Fruit fly (Drosophila melanogaster) Kc167 (cell line): ENCODE results near the gene Sirt7.

ENCODE experiments used
- Myc ChIP-seq: fragments of >200 bp; optimal IDR thresholded peaks from 2 replicates; lab custom pipeline; 2017; ENCODE audit warnings: missing external identifiers
- Sin3A ChIP-seq: fragments of >200 bp; optimal IDR thresholded peaks from 2 replicates; lab custom pipeline; 2018; ENCODE audit warnings: missing external identifiers
- h ChIP-seq: fragments of >200 bp; optimal IDR thresholded peaks from 3 replicates; lab custom pipeline; 2018; ENCODE audit warnings: missing external identifiers
- insv ChIP-seq: fragments of >200 bp; optimal IDR thresholded peaks from 3 replicates; lab custom pipeline; 2018; ENCODE audit warnings: missing external identifiers
- psq ChIP-seq: fragments of >200 bp; optimal IDR thresholded peaks from 2 replicates; lab custom pipeline; 2017; ENCODE audit warnings: missing external identifiers
- ttk ChIP-seq: sonication (Bioruptor generic); optimal IDR thresholded peaks from 2 replicates; lab custom pipeline; 2017; ENCODE audit warnings: missing external identifiers

Gene Sirt7

DNA sequence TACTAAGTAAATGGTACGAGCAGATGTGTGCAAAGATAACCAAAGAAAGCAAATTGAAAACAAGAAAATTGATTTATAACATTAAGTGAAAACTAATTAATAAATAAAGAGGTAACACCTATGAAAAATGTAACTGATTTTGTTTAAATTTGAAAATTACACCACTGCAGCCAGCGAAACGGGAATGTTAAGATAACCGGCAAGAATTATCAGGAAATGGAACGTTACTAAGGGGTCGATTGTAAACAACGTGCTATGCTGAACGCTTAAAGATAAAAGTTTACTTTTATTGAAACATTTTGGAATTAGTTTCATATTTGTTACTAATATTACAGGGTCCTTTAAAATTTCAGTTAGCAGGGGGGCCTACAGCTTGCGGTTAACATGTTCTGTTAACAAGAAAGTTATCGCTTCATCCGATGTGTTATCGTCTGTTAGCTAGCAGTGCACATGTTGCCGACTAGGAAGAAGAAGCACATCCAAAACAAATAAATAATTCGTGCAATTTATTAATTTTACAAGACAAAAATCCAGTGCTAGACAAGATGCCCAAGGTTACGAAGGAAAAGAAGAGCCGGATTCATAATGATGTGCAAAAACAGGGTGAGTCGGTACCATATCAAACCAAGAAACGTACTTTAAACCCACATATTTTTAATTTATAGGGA lies 6.5 kb upstream of the Sirt7 start, which contains the start of gene CG11837:
Gene CG11837 (plus strand): TSS at position 439 of the 668 bp plus-strand sequence.
- no peak for TF ChIP-seq Sin3A (lab: Kevin White, UChicago)
- no peak for TF ChIP-seq h
- TF ChIP-seq Myc, result no peak
- no peak for TF ChIP-seq psq (lab: Kevin White, UChicago)
- TF ChIP-seq ttk (lab: Kevin White, UChicago), result no peak
- no peak for TF ChIP-seq insv

DNA sequence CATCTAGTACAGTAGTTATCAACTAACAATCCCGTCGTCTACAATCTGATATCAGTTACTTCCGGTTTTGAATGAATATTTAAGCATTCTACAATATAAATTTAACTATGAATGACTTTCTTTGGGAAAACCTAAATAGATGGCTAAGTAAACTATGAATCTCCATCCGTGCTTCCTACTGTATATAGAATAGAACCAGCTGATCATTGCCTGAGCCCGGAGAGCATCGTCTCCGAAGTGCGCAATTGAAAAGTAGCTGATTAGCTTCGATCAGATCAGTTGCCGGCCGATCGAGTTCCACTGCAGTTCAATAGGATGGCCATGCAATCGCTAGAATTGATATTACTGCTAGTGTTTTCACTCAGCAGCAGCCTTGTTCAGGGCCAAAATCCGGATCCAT lies 5.0 kb upstream of the Sirt7 start, which contains the start of gene CG11841:
Gene CG11841 (plus strand): TSS at position 301 of the 400 bp plus-strand sequence.
- TF ChIP-seq h (no peak), insv (no peak), Sin3A (lab: Kevin White, UChicago) (no peak), Myc (no peak), psq (lab: Kevin White, UChicago) (no peak), ttk (lab: Kevin White, UChicago) (no peak)

DNA sequence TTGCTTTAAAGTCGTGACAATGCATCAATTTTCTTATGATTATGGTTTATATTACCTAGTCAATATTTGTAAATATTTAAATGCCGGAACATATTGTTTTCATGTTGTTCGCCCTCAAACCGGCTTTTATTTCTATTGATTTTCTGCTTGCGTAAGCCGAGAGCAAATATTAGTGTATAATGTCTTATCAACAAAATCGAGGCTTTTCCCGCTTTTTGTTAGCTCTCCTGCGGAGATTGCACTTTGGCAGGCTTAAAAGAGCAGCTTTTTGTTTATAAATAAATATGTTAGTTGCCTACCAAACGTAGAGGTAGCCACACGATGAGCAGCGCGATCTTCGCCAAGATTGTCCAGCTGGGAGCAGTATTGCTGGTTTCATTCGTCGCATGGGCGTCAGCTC lies 3.3 kb upstream of the Sirt7 start, which contains the start of gene CG11842:
Gene CG11842 (plus strand): TSS at position 301 of the 400 bp plus-strand sequence.
- no peak for TF ChIP-seq psq (lab: Kevin White, UChicago)
- TF ChIP-seq Myc, result no peak
- TF ChIP-seq Sin3A (lab: Kevin White, UChicago), result no peak
- no peak for TF ChIP-seq insv
- TF ChIP-seq h, result no peak
- no peak for TF ChIP-seq ttk (lab: Kevin White, UChicago)

DNA sequence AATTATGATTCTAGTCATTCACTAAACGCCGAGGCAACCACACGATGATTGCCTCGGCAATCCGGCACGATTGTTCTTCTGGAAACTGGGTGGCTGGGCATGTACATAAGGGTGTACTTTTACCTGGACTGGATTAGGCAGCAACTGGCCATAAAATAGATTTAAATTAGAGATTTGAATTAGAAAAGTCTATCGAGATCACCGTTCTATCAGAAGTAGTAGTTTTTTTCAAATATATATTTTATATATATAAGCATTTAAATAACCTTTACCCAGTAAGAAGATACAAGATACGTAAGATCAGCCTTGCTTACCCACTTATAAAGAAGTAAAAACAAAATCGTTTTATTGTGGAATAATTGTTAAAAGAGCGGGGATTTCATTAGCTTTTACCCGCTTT lies 1.7 kb upstream of the Sirt7 start, which contains the start of gene CG11843:
Gene CG11843 (plus strand): TSS at position 301 of the 400 bp plus-strand sequence.
- no peak for TF ChIP-seq Sin3A (lab: Kevin White, UChicago)
- TF ChIP-seq Myc, result no peak
- no peak for TF ChIP-seq ttk (lab: Kevin White, UChicago)
- no peak for TF ChIP-seq h
- TF ChIP-seq psq (lab: Kevin White, UChicago), result no peak
- TF ChIP-seq insv, result no peak

DNA sequence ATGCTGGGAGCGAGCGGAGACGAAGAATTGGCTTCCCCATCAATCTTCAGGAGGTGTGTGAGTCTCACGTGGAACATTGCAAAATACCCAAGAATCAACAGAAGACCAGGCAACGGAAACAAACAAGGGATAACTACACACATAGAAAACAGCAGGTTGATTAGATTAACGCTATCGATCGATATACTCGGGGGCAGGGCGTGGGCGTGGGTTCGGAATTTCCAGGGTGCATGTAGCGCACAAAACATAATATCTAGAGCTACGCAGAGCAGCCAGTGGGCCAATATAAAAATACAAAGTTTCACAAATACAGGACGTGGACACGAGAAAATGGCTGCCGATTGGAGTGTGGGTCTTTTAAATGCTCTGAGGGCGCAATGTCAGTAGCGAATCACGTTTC lies 3.7 kb downstream of the Sirt7 start:
- TF ChIP-seq h (no peak), insv (no peak), Sin3A (lab: Kevin White, UChicago) (no peak), Myc (no peak), ttk (lab: Kevin White, UChicago) (no peak), psq (lab: Kevin White, UChicago) (no peak)

DNA sequence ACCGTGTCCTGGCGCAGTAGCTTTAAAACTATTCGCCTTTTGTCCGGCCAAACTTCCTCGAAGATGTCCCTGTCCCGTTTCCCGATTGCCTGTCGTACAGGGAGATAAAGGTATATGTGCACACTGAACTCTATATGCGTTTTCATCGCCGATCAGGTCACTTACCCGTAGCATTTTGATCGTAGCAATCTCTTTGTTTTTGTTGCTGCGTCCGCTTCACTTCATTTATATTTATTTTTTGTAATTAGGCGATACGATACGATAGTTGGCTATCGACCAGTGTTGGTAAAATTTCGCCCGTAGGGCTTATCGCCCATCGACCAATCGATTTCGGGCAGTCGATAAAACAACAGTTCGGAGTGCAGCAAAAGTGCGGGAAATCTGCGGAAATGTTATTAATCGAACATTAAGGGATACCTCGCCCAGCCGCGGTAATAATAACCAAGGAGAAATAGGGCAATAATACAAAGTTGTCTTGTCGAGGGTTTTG lies 7.0 kb downstream of the Sirt7 start, which contains the start of the genes Cul5 and Bicra:
Gene Cul5 (minus strand): TSS at position 259 of the 490 bp plus-strand sequence.
Gene Bicra (plus strand): TSS at position 324 of the 490 bp plus-strand sequence.
- TF ChIP-seq Myc, result no peak
- no peak for TF ChIP-seq h
- no peak for TF ChIP-seq ttk (lab: Kevin White, UChicago)
- TF ChIP-seq psq (lab: Kevin White, UChicago), result no peak
- no peak for TF ChIP-seq insv
- TF ChIP-seq Sin3A (lab: Kevin White, UChicago), result no peak

DNA sequence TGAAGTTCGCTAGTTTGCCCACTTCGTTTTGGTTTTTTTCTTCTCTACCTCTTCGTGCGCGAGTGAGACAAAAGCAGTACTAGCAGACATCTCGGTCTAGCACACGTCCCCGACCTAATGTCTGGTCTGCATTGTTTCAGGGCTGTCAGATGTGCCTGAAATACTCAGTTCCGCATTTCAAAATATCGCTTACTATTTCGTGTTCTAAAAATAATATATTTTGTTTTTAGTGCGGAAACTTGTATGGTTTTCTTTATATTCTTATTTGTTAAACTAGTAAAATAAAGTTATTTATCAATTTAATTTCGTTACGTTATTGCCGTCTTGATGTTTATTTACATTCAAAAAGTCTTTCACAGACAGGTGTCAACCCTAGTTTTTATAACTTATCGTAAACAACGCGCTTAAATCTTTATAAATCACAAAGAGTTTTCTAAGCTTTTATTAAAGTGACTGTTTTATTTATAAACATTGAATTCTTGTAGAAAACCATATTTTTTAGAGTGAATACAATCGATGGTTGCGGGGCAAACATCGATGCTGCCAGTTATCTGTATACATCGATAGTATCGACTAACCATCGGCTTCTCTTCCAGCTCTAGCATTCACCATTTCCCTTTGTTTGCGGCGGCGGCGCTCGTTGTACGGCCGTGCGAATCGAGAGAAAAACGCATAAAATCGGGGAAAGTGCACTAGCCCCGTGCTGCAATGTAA lies 7.6 kb downstream of the Sirt7 start:
- TF ChIP-seq ttk (lab: Kevin White, UChicago) (no peak), Sin3A (lab: Kevin White, UChicago) (no peak), h (no peak), psq (lab: Kevin White, UChicago) (no peak), Myc (no peak), insv (no peak)

DNA sequence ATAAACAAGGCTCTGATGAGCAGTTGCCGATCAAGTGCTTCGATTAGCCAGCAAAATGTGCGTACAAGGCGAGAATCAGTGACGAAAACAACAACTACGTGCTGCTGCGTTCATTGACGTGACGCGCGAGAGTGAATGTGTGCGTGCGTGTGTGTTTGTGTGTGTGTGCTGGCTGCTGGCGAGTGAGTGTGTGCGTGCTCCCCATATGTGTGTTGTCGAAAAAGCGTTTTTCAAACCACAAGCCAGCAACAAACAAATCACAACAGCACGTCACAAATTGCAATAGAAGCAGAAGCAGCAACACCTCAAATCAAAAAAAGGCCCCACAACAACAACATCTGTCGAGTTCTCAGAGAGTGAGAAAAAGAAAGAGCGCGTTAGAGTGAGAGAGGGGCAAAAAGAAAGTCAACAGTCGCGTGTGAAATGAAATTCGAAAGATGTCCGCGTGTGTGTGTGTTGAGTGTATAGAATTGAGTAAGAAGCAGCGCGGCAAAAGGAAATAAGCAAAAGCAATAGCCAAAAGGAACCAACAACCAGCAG lies 8.3 kb downstream of the Sirt7 start:
- no peak for TF ChIP-seq Myc

DNA sequence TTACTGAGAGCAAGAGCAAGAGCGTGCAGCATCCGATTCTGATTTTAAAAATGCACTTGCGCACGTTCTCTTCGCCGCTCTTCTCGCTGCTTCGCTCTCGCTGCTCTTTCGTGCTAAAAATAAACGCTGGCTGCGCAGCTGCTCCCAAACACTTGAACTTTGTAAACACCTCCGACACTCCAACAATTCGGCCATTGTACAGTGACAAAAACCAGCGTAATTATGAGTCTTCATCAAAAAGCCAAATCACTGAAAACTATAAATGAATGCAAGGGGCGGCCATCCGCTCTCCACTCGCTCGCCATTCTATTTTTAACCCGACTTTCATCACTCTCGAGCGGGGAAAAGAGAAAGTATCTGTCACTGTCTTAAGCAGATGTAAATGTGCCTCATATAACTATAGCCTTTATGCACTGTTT lies 9.0 kb downstream of the Sirt7 start:
- TF ChIP-seq insv (no peak), psq (lab: Kevin White, UChicago) (no peak), Sin3A (lab: Kevin White, UChicago) (no peak), ttk (lab: Kevin White, UChicago) (no peak), Myc (no peak), h (no peak)

DNA sequence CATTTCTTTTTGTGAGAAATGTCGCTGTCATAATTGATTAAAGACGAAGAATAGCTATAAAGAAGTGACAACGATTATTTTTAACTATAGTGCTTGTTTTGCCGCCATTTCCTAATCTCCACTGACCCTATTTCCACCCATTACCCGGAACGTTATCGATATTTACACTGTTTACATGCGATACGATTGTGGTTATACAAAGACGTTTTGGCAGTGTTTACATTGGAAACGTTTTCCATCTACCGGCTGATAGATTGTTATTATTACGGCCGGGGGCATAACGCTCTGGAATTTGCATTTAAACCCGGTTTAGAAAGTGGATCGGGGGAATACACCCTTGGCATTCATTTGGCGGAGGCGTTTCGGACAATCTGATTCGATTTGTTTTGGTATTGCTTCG lies 10.6 kb downstream of the Sirt7 start:
- TF ChIP-seq Myc (no peak), insv (no peak), h (no peak), Sin3A (lab: Kevin White, UChicago) (no peak), ttk (lab: Kevin White, UChicago) (no peak), psq (lab: Kevin White, UChicago) (no peak)

DNA sequence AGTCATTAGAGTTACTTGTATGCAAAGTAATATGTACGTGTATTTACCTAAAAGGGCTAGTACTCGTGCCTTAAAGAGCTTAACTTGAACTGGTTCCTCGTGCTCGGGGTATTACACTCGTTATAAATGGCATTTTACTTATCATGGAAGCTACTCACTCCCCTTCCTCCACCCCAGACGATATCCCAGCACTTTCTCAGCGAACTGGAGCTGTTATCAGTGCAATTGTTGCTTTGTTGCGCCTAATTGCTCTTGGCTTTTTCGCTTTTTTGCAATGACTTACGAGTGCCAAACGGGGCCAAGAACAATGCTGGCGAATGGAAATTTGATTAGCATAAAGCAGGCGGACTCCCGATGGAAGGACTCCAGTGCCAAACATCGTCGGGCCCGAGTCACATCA lies 11.4 kb downstream of the Sirt7 start:
- TF ChIP-seq psq (lab: Kevin White, UChicago), result no peak
- no peak for TF ChIP-seq Sin3A (lab: Kevin White, UChicago)
- TF ChIP-seq insv, result no peak
- TF ChIP-seq Myc, result no peak
- no peak for TF ChIP-seq ttk (lab: Kevin White, UChicago)

DNA sequence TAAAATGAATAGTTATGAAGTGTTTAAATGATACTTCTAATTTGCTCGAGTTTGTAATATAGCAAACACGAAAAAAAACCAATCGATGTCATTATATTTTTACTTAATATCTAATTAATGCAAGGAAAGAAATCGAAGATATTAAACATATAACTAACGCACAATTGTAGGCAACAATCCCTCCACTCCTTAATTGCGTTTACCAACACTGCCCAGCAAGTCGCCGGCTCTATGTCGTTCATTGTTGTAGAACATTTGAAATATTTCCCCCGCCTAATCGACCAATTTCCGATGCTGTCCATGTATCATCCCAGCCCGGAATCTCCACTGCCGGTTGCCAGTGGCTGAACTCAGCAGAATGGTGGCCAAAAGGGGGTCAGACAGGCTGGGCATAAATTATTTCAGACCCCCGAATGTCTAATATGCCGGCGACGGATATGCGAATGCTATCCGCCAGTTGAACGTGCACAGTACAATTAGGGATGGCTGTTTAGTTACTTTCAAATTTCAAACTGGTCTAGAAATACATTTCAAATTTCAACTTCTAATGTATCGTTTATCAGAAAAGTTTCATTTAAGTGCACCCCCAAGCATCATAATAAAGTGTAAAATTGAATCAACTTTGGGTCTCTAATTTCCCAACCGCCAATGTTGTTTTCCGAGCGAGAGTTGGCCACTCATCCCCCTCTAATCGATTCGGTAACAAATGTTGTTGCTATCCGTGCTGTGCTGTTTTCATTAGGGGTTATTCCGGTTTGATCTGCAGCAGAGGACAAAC lies 12.9 kb downstream of the Sirt7 start:
- no peak for TF ChIP-seq Myc
